Worm (Caenorhabditis elegans): ENCODE measurements around the gene ZK262.20.

DNA sequence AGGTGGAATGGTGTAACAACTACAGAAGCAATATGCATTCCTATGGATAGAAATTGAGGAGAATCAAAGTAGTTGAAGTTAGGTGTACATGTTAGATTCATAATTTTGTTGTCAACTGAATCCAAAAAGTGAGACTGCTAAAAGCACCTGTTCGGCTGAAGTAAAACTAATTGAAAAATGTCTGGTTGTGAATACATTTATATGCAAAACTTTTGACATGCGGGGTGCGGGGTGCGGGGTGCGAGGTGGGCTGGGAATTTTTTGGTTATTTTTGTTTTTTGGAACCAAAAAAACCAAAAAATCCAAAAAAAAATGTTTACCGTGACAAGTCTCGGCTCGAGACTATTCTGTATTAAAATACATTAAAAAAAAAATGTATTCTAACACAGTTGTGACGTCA, 24.7 kb downstream of the ZK262.20 start, which contains the start of gene srh-207:
- no peak for TF ChIP-seq him-1 (tag; optimal IDR thresholded peaks at IDR 0.05)
- TF ChIP-seq dao-5 (tag; optimal IDR thresholded peaks at IDR 0.05): no peak

Measured in whole organism, L4/young adult.